Worm (Caenorhabditis elegans): ENCODE measurements around the gene ZK355.2.

- TF ChIP-seq lin-35 (GFP tag; optimal IDR thresholded peaks at IDR 0.05) (no peak), F57C9.4 (tag; optimal IDR thresholded peaks at IDR 0.05) (no peak), nfya-1 (tag; optimal IDR thresholded peaks at IDR 0.05; ENCODE audit: borderline replicate concordance, insufficient read depth) (no peak), xnd-1 (tag; optimal IDR thresholded peaks at IDR 0.05) (no peak), K12H6.12 (tag; optimal IDR thresholded peaks at IDR 0.05) (no peak)
These were observed 6.8 kb downstream of the ZK355.2 start, which contains the start of the genes irld-64 and irld-63 for ce11 chrII:2930499-2930898.
